Fruit fly (Drosophila melanogaster): ENCODE data around the gene CG14005.

DNA sequence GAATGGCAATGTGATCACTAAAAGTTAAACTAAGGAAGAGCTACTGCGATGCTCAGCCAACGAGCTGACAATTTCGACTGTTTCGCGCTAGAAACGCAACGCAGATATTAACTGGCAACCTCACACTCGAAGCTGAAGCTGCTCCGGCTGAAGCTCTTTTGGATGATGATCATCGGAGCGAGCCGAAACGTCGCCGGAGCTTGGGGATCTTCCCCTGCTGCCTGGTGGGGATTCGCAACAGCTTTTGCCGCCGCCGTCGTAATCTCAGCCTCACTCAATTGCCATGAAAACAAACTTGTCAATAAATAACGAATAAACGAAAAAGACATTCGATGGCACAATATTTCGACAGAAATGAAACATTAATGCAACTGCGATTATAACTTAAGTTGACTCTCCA, 35.7 kb downstream of the CG14005 start, which contains the start of gene obst-E:
- no peak for TF ChIP-seq brk (GFP tag; optimal IDR thresholded peaks at IDR 0.05)
- no peak for TF ChIP-seq Hr78 (GFP tag; optimal IDR thresholded peaks at IDR 0.05)
- no peak for TF ChIP-seq CrebA (GFP tag; optimal IDR thresholded peaks at IDR 0.05; ENCODE audit: borderline replicate concordance)
- no peak for TF ChIP-seq tai (GFP tag; optimal IDR thresholded peaks at IDR 0.05)
- no peak for TF ChIP-seq h (GFP tag; optimal IDR thresholded peaks at IDR 0.05)
- no peak for TF ChIP-seq Myc (optimal IDR thresholded peaks at IDR 0.05)
- TF ChIP-seq sage (GFP tag; optimal IDR thresholded peaks at IDR 0.05) = no peak
- no peak for TF ChIP-seq Jra (GFP tag; optimal IDR thresholded peaks at IDR 0.05)
- no peak for TF ChIP-seq HLH106 (tag; optimal IDR thresholded peaks at IDR 0.05)
- TF ChIP-seq usp (GFP tag; optimal IDR thresholded peaks at IDR 0.05) = no peak
- no peak for TF ChIP-seq lola (GFP tag; optimal IDR thresholded peaks at IDR 0.05)
- no peak for TF ChIP-seq Dfd (GFP tag; optimal IDR thresholded peaks at IDR 0.05)
- no peak for TF ChIP-seq psq (GFP tag; optimal IDR thresholded peaks at IDR 0.05)

All from whole organism, wandering third instar larva.